Worm (Caenorhabditis elegans): ENCODE measurements around the gene C05D9.3.

Gene C05D9.3

ce11 chrX:1108874-1109273, 2.8 kb upstream of the C05D9.3 start:
- TF ChIP-seq unc-62 (GFP tag; optimal IDR thresholded peaks at IDR 0.05) = no peak

ce11 chrX:1110723-1111122, 980 bp upstream of the C05D9.3 start:
- TF ChIP-seq unc-62 (GFP tag; optimal IDR thresholded peaks at IDR 0.05) = no peak

DNA sequence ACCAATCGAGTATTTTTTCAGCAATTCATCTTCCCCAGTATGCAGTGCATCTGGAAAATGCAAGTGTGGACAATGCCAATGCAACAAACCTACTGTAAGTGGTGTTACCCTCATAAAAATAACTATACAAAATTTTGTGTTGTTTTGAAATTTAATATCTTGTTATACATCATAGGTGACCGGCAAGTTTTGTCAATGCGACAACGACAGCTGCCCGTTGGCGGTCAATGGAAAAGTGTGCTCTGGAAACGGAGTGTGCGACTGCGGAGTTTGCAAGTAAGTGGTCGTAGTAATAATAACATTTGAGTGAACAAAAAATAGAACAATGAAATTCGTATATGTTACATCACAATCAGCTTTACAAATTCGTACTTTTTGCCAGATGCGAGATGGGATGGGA, 3.5 kb downstream of the C05D9.3 start:
- TF ChIP-seq unc-62 (GFP tag; optimal IDR thresholded peaks at IDR 0.05) = no peak

- TF ChIP-seq unc-62 (GFP tag; optimal IDR thresholded peaks at IDR 0.05) = no peak
These were observed 5.5 kb downstream of the C05D9.3 start for ce11 chrX:1117252-1117651.

- no peak for TF ChIP-seq unc-62 (GFP tag; optimal IDR thresholded peaks at IDR 0.05)
These were observed 7.6 kb downstream of the C05D9.3 start, which contains the start of gene C05D9.7 for ce11 chrX:1119305-1119704. C05D9.7 (minus strand) TSS chrX:1119405.

DNA sequence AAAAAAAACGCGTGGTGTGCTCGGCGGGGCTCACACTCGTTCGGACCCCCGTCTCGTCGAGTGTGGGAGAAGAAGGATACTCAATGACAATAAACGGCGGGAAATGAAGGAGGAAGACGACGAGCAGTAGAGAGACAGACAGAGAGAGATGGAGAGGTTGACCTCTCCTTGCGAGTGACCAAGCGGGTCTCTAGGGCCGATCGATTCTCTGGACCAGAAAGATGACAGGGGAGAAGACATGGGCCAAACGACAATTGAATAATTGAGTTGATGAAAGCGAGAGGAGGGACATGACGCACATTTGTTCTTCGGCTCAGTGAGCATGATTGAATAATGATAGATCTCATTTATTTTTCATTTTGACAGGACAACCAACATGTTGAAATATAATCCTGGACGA, 8.6 kb downstream of the C05D9.3 start:
- TF ChIP-seq unc-62 (GFP tag; optimal IDR thresholded peaks at IDR 0.05) = no peak

DNA sequence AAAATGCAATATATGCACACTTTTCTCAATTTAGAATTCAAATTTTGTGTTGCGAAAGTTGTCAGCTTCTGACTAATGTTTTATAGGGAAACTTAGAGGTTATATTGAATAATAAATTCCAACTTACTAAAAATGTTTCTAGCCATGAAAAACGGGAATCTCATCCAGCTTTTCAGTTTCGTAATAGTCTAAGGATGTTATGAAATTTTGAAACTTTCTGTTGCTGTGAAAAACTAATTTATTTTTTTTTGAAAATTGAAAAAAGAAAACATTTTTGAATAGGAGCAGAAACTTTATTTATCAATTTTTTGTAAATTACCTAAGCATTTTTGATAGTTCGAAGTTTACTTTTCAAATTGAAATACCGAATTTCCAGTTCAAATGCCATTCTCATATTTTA, 9.9 kb downstream of the C05D9.3 start:
- TF ChIP-seq unc-62 (GFP tag; optimal IDR thresholded peaks at IDR 0.05) = no peak

DNA sequence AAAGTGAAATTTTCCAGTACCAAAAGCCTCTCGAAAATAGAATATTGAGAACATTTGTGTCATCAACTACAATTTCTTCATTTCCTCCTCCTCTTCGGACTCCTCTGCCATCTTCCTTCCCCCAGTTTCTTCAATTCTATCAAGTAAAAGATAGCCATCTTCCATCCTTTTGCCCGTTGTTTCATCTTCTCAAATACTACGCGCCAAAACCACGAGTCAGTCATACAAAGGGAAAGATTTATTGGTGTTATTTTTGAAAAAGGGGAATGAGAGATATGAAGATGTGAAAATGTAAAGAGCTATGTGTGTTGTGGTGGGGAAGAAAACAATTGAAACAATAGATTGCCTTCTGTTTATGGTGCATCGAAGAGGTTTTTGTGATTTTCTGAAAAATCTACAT, 10.5 kb downstream of the C05D9.3 start:
- no peak for TF ChIP-seq unc-62 (GFP tag; optimal IDR thresholded peaks at IDR 0.05)

DNA sequence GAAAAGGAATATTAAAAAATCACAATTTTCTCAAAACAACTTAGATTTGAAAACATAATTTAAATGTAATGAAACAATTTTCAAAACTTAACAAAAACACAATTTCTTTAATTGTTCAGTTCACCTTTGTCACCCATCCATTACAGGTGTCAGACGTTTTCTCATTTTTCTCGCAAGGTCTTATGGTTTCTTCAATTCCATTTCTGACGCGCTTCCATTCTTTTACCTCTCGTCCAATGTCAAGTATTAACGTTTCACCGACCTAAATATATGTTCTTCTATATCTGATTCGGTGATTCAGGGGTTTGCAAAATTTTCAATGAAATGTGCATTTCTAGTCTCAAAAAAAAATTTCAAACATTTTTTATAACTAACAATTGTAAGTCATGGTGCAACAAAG, 11.8 kb downstream of the C05D9.3 start:
- TF ChIP-seq unc-62 (GFP tag; optimal IDR thresholded peaks at IDR 0.05) = no peak

- no peak for TF ChIP-seq unc-62 (GFP tag; optimal IDR thresholded peaks at IDR 0.05)
These were observed 12.4 kb downstream of the C05D9.3 start, which contains the start of gene C05D9.9 for ce11 chrX:1124146-1124545. C05D9.9 (minus strand) TSS chrX:1124246.

DNA sequence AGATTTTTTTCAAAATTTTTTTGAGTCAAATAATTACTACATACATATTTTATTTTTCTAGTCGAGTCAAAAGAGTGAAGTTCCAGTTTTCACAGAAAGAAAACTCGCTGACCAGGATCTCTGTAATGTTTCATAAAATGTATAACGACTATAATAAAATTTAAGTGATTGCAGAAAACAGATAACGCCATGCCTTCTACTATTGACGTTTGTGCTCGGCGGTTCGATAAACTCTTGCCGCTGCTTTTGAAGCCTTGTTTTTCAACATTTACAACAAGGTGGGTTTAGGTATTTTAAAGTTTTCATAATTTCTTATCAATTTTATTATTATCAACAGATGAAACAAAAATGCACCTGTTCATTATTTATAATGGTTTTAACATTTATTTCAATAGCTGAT, 13.7 kb downstream of the C05D9.3 start, which contains the start of gene lmp-2:
TSS of gene lmp-2 (plus strand) at position 190 of the 400 bp plus-strand sequence.
- TF ChIP-seq unc-62 (GFP tag; optimal IDR thresholded peaks at IDR 0.05) = no peak

- TF ChIP-seq unc-62 (GFP tag; optimal IDR thresholded peaks at IDR 0.05) = no peak
These were observed 14.5 kb downstream of the C05D9.3 start for ce11 chrX:1126207-1126606.

ce11 chrX:1128503-1129036, 16.9 kb downstream of the C05D9.3 start, which contains the start of gene snx-1:
snx-1 (plus strand) TSS chrX:1128986.
- TF ChIP-seq unc-62 (GFP tag; optimal IDR thresholded peaks at IDR 0.05) = no peak

- TF ChIP-seq unc-62 (GFP tag; optimal IDR thresholded peaks at IDR 0.05) = no peak
These were observed 29.9 kb downstream of the C05D9.3 start for ce11 chrX:1141617-1142016.

- TF ChIP-seq unc-62 (GFP tag; optimal IDR thresholded peaks at IDR 0.05) = no peak
These were observed 35.7 kb downstream of the C05D9.3 start for ce11 chrX:1147394-1147793.

ce11 chrX:1148438-1148837, 36.7 kb downstream of the C05D9.3 start, which contains the start of the genes R193.2 and R193.6:
R193.2 (minus strand) TSS chrX:1148585.
R193.6 (plus strand) TSS chrX:1148787.
- no peak for TF ChIP-seq unc-62 (GFP tag; optimal IDR thresholded peaks at IDR 0.05)

DNA sequence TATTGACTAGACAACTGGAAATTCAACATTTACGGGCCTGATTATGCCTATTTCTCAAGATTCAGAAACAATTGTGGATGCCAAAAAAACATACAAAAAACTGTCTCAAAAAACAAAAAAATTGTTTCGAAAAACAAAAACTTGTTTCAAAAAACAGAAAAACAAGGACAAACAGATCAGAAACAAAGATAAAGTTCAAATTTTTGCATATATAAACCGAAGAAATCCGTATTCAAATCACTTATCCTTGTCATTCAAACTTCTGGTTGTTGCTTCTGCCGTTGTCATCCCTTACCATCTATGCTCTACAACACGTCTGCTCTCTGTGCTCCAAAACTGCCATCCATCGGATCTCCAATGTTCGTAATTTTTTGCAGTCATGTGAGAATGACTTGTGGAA, 42.9 kb downstream of the C05D9.3 start, which contains the start of gene R193.1:
TSS of gene R193.1 (plus strand) at position 301 of the 400 bp plus-strand sequence.
- TF ChIP-seq unc-62 (GFP tag; optimal IDR thresholded peaks at IDR 0.05) = no peak

DNA sequence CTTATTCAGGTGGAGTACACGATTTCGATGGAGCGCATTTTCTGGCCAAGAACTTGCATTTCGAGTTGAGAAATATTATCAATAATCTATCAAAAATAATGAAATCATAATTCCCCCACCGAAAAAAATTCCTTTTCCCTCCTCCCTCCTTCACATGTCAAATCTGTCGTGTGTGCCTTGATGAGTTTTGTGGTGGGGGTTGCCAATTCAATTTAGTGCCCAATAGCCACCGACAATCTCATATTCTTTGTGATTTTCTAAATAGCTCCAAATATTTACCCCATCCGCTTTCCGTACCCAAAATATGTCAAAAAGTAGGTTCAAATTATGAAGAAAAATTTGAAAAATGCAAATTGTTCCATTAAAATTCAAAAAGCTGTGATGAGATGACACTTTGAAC, 50.3 kb downstream of the C05D9.3 start, which contains the start of gene tmc-1:
TSS of gene tmc-1 (plus strand) at position 189 of the 400 bp plus-strand sequence.
- no peak for TF ChIP-seq unc-62 (GFP tag; optimal IDR thresholded peaks at IDR 0.05)

Data from whole organism, dauer.